Worm (Caenorhabditis elegans) whole organism, young adult: Measurements from ENCODE around the gene F52G3.8.

Experiments used
- F33H1.4 ChIP-seq: fragments of 200-800 bp; sonication (Bioruptor generic); IDR thresholded peaks from 2 replicates; pipeline ENCODE4 v1.3.6; 2022; ENCODE audit warnings: missing genetic modification reagents, missing genetic modification characterization, missing compliant biosample characterization
- F37B4.10 ChIP-seq: fragments of 200-800 bp; sonication (Bioruptor generic); IDR thresholded peaks from 2 replicates; pipeline ENCODE4 v1.3.6; 2022; ENCODE audit warnings: missing genetic modification characterization, missing compliant biosample characterization
- F39B2.1 ChIP-seq: fragments of 200-800 bp; sonication (Bioruptor generic); IDR thresholded peaks from 2 replicates; pipeline ENCODE4 v1.3.6; 2022; ENCODE audit warnings: missing genetic modification reagents, missing genetic modification characterization, missing compliant biosample characterization
- F52B5.7 ChIP-seq: sonication (generic microtip); optimal IDR thresholded peaks from 2 replicates; lab custom pipeline; 2016; ENCODE audit warnings: mild to moderate bottlenecking, missing genetic modification characterization, missing compliant biosample characterization
- T07F8.4 ChIP-seq: sonication (generic microtip); optimal IDR thresholded peaks from 2 replicates; lab custom pipeline; 2016; ENCODE audit warnings: mild to moderate bottlenecking, missing genetic modification characterization, moderate library complexity, missing compliant biosample characterization
- Y67H2A.10 ChIP-seq: fragments of 200-800 bp; sonication (Bioruptor generic); conservative IDR thresholded peaks from 2 replicates; pipeline ENCODE4 v1.3.6; 2022; ENCODE audit warnings: missing genetic modification reagents, missing genetic modification characterization, missing compliant biosample characterization
- ZK185.1 ChIP-seq: sonication (generic microtip); optimal IDR thresholded peaks from 2 replicates; lab custom pipeline; 2016; ENCODE audit warnings: mild to moderate bottlenecking, missing genetic modification characterization, missing compliant biosample characterization; ENCODE audit not compliant: poor library complexity, severe bottlenecking
- akir-1 ChIP-seq: fragments of 200-800 bp; sonication (Bioruptor generic); optimal IDR thresholded peaks from 2 replicates; lab custom pipeline; 2018; ENCODE audit warnings: mild to moderate bottlenecking, missing genetic modification characterization, moderate library complexity, missing compliant biosample characterization
- ama-1 ChIP-seq, 3 experiments: fragments of 150-350 bp in 1 of 3; sonication (generic microtip) in 2 of 3; optimal IDR thresholded peaks; 2 replicates each; lab custom pipeline; 2014 to 2018; ENCODE audit warnings: missing biosample characterization in 2 of 3, missing genetic modification characterization in 2 of 3, missing genetic modification reagents in 2 of 3
- aptf-2 ChIP-seq: fragments of 200-800 bp; sonication (Bioruptor generic); conservative IDR thresholded peaks from 2 replicates; pipeline ENCODE4 v1.3.6; 2022; ENCODE audit warnings: missing genetic modification reagents, missing genetic modification characterization, missing compliant biosample characterization
- attf-3 ChIP-seq: fragments of 200-800 bp; sonication (Bioruptor generic); conservative IDR thresholded peaks from 2 replicates; pipeline ENCODE4 v1.3.6; 2022; ENCODE audit warnings: missing genetic modification reagents, missing genetic modification characterization, missing compliant biosample characterization
- bed-1 ChIP-seq: fragments of 200-800 bp; sonication (Bioruptor generic); IDR thresholded peaks from 2 replicates; pipeline ENCODE4 v1.3.6; 2022; ENCODE audit warnings: missing genetic modification reagents, missing genetic modification characterization, missing compliant biosample characterization
- ceh-40 ChIP-seq: fragments of 200-800 bp; sonication (Bioruptor generic); IDR thresholded peaks from 2 replicates; pipeline ENCODE4 v1.3.6; 2022; ENCODE audit warnings: missing genetic modification characterization, missing compliant biosample characterization
- ceh-91 ChIP-seq: fragments of 200-800 bp; sonication (Bioruptor generic); IDR thresholded peaks from 2 replicates; pipeline ENCODE4 v1.3.6; 2022; ENCODE audit warnings: missing genetic modification reagents, missing genetic modification characterization, missing compliant biosample characterization
- egrh-3 ChIP-seq: fragments of 200-800 bp; sonication (Bioruptor generic); IDR thresholded peaks from 2 replicates; pipeline ENCODE4 v1.3.6; 2022; ENCODE audit warnings: missing genetic modification reagents, missing genetic modification characterization, missing compliant biosample characterization
- fkh-3 ChIP-seq: sonication (generic microtip); optimal IDR thresholded peaks from 2 replicates; lab custom pipeline; 2016; ENCODE audit warnings: mild to moderate bottlenecking, missing genetic modification characterization, missing compliant biosample characterization
- gei-17 ChIP-seq: fragments of 200-800 bp; sonication (Bioruptor generic); optimal IDR thresholded peaks from 2 replicates; lab custom pipeline; 2018; ENCODE audit warnings: mild to moderate bottlenecking, missing genetic modification characterization, missing compliant biosample characterization
- him-1 ChIP-seq: sonication (generic microtip); optimal IDR thresholded peaks from 2 replicates; lab custom pipeline; 2016; ENCODE audit warnings: missing genotype, missing genetic modification reagents, missing genetic modification characterization, missing compliant biosample characterization
- hlh-12 ChIP-seq: sonication (generic microtip); optimal IDR thresholded peaks from 2 replicates; lab custom pipeline; 2016; ENCODE audit warnings: missing genetic modification characterization, missing compliant biosample characterization
- hmg-20 ChIP-seq: fragments of 200-800 bp; sonication (Bioruptor generic); IDR thresholded peaks from 2 replicates; pipeline ENCODE4 v1.3.6; 2022; ENCODE audit warnings: missing genetic modification reagents, missing genetic modification characterization, missing compliant biosample characterization
- hrde-1 ChIP-seq: sonication (generic microtip); optimal IDR thresholded peaks from 2 replicates; lab custom pipeline; 2016; ENCODE audit warnings: missing genetic modification characterization, mild to moderate bottlenecking, missing compliant biosample characterization, moderate library complexity, missing genotype, missing genetic modification reagents, borderline replicate concordance
- let-526 ChIP-seq: fragments of 200-800 bp; sonication (Bioruptor generic); IDR thresholded peaks from 2 replicates; pipeline ENCODE4 v1.3.6; 2022; ENCODE audit warnings: missing genetic modification reagents, missing genetic modification characterization, missing compliant biosample characterization
- lir-1 ChIP-seq: fragments of 200-800 bp; sonication (Bioruptor generic); conservative IDR thresholded peaks from 2 replicates; pipeline ENCODE4 v1.3.6; 2022; ENCODE audit warnings: missing genetic modification reagents, missing genetic modification characterization, missing compliant biosample characterization
- madf-10 ChIP-seq: sonication (generic microtip); optimal IDR thresholded peaks from 2 replicates; lab custom pipeline; 2016; ENCODE audit warnings: mild to moderate bottlenecking, missing genetic modification characterization, missing compliant biosample characterization
- madf-3 ChIP-seq: fragments of 200-800 bp; sonication (Bioruptor generic); IDR thresholded peaks from 2 replicates; pipeline ENCODE4 v1.3.6; 2022; ENCODE audit warnings: missing genetic modification reagents, missing genetic modification characterization, missing compliant biosample characterization
- mcd-1 ChIP-seq: fragments of 200-800 bp; sonication (Bioruptor generic); IDR thresholded peaks from 2 replicates; pipeline ENCODE4 v1.3.6; 2022; ENCODE audit warnings: missing genetic modification reagents, missing genetic modification characterization, missing compliant biosample characterization
- mxl-1 ChIP-seq: sonication (generic microtip); optimal IDR thresholded peaks from 2 replicates; lab custom pipeline; 2016; ENCODE audit warnings: missing genetic modification characterization, missing compliant biosample characterization
- nhr-120 ChIP-seq: fragments of 200-800 bp; sonication (Bioruptor generic); IDR thresholded peaks from 2 replicates; pipeline ENCODE4 v1.3.6; 2022; ENCODE audit warnings: missing genetic modification characterization, missing compliant biosample characterization
- rcor-1 ChIP-seq: fragments of 200-800 bp; sonication (Bioruptor generic); IDR thresholded peaks from 2 replicates; pipeline ENCODE4 v1.3.6; 2022; ENCODE audit warnings: missing genetic modification reagents, missing genetic modification characterization, missing compliant biosample characterization
- repo-1 ChIP-seq: sonication (generic microtip); optimal IDR thresholded peaks from 2 replicates; lab custom pipeline; 2017; ENCODE audit warnings: mild to moderate bottlenecking, missing genetic modification characterization, missing compliant biosample characterization
- snpc-1.1 ChIP-seq: sonication (generic microtip); optimal IDR thresholded peaks from 2 replicates; lab custom pipeline; 2017; ENCODE audit warnings: missing genetic modification characterization, mild to moderate bottlenecking, missing compliant biosample characterization, antibody characterized with exemption, moderate library complexity, missing genotype, missing genetic modification reagents; ENCODE audit not compliant: insufficient read depth
- snpc-4 ChIP-seq, 5 experiments: fragments of 150-350 bp in 1 of 5; sonication (generic microtip) in 4 of 5; optimal IDR thresholded peaks; 2 replicates each; lab custom pipeline; 2014 to 2018; ENCODE audit warnings: missing genetic modification characterization in 5 of 5, missing biosample characterization in 3 of 5, antibody characterized with exemption in 2 of 5, mild to moderate bottlenecking in 2 of 5, missing compliant biosample characterization in 2 of 5, missing genotype in 2 of 5, moderate library complexity in 2 of 5, missing genetic modification reagents in 1 of 5
- somi-1 ChIP-seq: fragments of 200-800 bp; sonication (Bioruptor generic); optimal IDR thresholded peaks from 2 replicates; lab custom pipeline; 2018; ENCODE audit warnings: mild to moderate bottlenecking, missing genetic modification characterization, missing compliant biosample characterization
- tbp1 ChIP-seq: fragments of 200-800 bp; sonication (Bioruptor generic); optimal IDR thresholded peaks from 2 replicates; lab custom pipeline; 2018; ENCODE audit warnings: mild to moderate bottlenecking, missing genetic modification characterization, missing compliant biosample characterization
- unc-62 ChIP-seq: fragments of 150-350 bp; optimal IDR thresholded peaks from 2 replicates; lab custom pipeline; 2014; ENCODE audit warnings: missing biosample characterization, missing genetic modification reagents, missing genetic modification characterization
- xnd-1 ChIP-seq: sonication (generic microtip); optimal IDR thresholded peaks from 2 replicates; lab custom pipeline; 2016; ENCODE audit warnings: missing genotype, missing genetic modification reagents, missing genetic modification characterization, missing compliant biosample characterization
- zim-3 ChIP-seq: sonication (generic microtip); optimal IDR thresholded peaks from 2 replicates; lab custom pipeline; 2017; ENCODE audit warnings: mild to moderate bottlenecking, missing genetic modification characterization, moderate library complexity, missing compliant biosample characterization
- ztf-22 ChIP-seq: fragments of 200-800 bp; sonication (Bioruptor generic); optimal IDR thresholded peaks from 2 replicates; lab custom pipeline; 2018; ENCODE audit warnings: mild to moderate bottlenecking, missing genetic modification characterization, moderate library complexity, missing compliant biosample characterization
- ztf-3 ChIP-seq: fragments of 200-800 bp; sonication (Bioruptor generic); optimal IDR thresholded peaks from 2 replicates; lab custom pipeline; 2018; ENCODE audit warnings: mild to moderate bottlenecking, missing genetic modification characterization, missing compliant biosample characterization

The F52G3.8 gene

ce11 chrX:16929560-16930332, 23.0 kb downstream of the F52G3.8 start (continued):
- TF ChIP-seq ceh-91 (GFP tag; lab: Robert Waterston, UW) (no peak), F33H1.4 (GFP tag; lab: Robert Waterston, UW) (peak; percentile 41; the same call in 1 of the 2 replicates), akir-1 (GFP tag; lab: Kevin White, UChicago) (peak; percentile 27), mxl-1 (tag; lab: Kevin White, UChicago) (peak; percentile 49), T07F8.4 (tag; lab: Kevin White, UChicago) (peak; percentile 57), F37B4.10 (peak; percentile 77; the same call in 1 of the 2 replicates), him-1 (tag; lab: Kevin White, UChicago) (no peak), nhr-120 (GFP tag; lab: Robert Waterston, UW) (no peak), ama-1 (optimal IDR thresholded peaks at IDR 0.05; lab: Kevin White, UChicago) (peak; percentile 99), ama-1 (GFP tag; optimal IDR thresholded peaks at IDR 0.05; lab: Kevin White, UChicago) (peak in 1 of 2 experiments; percentile 82), ceh-40 (GFP tag; lab: Robert Waterston, UW) (no peak), gei-17 (GFP tag; lab: Kevin White, UChicago) (peak; percentile 91), attf-3 (0 out of 2 replicates have a peak, but pooled peaks have one; percentile 26), zim-3 (tag; lab: Kevin White, UChicago) (peak; percentile 47), F52B5.7 (tag; lab: Kevin White, UChicago) (peak; percentile 72), ztf-3 (GFP tag; lab: Kevin White, UChicago) (peak; percentile 83), somi-1 (GFP tag; lab: Kevin White, UChicago) (peak; percentile 95), repo-1 (tag; lab: Kevin White, UChicago) (peak; percentile 78), hlh-12 (tag; lab: Kevin White, UChicago) (peak; percentile 3), hmg-20 (GFP tag; lab: Robert Waterston, UW) (peak; percentile 15; the same call in 1 of the 2 replicates), fkh-3 (peak; percentile 82), Y67H2A.10 (GFP tag; lab: Robert Waterston, UW) (peak; percentile 97), aptf-2 (no peak), F39B2.1 (no peak), rcor-1 (GFP tag; lab: Robert Waterston, UW) (peak; percentile 67), madf-3 (GFP tag; lab: Robert Waterston, UW) (peak; percentile 97), snpc-1.1 (tag; lab: Kevin White, UChicago) (no peak), snpc-4 (GFP tag; optimal IDR thresholded peaks at IDR 0.05; lab: Kevin White, UChicago) (peak; percentile 66), snpc-4 (tag; optimal IDR thresholded peaks at IDR 0.05; lab: Kevin White, UChicago) (peak; percentile 53 to 81 (median 66)), madf-10 (tag; lab: Kevin White, UChicago) (peak; percentile 93), hrde-1 (no peak), mcd-1 (peak; percentile 85), xnd-1 (tag; lab: Kevin White, UChicago) (no peak), egrh-3 (GFP tag; lab: Robert Waterston, UW) (peak; percentile 67), unc-62 (peak; percentile 85), ztf-22 (peak; percentile 77), tbp1 (GFP tag; lab: Kevin White, UChicago) (peak; percentile 76), bed-1 (GFP tag; lab: Robert Waterston, UW) (0 out of 2 replicates have a peak, but pooled peaks have one; percentile 84), lir-1 (GFP tag; lab: Robert Waterston, UW) (peak; percentile 79), ZK185.1 (tag; lab: Kevin White, UChicago) (peak; percentile 73), let-526 (GFP tag; lab: Robert Waterston, UW) (peak; percentile 91)
